Worm (Caenorhabditis elegans): ENCODE results near the gene tomm-7.

DNA sequence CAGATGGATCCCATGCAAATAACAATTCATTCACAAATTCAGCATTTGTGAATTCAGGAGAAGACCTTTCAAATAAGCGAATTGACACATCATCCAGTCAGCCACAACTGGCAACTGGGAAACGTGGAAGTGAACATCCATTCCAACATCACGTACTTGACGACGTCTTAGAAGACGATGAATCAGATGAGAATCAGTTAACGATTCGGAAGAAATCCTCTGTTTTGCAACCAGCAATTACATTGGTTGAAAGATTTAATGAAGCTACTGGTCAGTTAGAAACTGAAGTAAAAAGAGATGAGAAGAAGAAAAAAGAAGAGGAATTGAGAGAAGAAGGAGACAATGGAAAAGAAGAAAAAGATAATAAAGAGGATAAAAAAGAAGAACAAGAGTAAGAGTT lies 44.0 kb downstream of the tomm-7 start:
- no peak for TF ChIP-seq sem-2 (GFP tag; optimal IDR thresholded peaks at IDR 0.05)
- no peak for TF ChIP-seq blmp-1 (tag; optimal IDR thresholded peaks at IDR 0.05)
- TF ChIP-seq unc-39 (tag; optimal IDR thresholded peaks at IDR 0.05): no peak
- no peak for TF ChIP-seq lin-13 (tag; optimal IDR thresholded peaks at IDR 0.05)
- TF ChIP-seq snpc-4 (tag; optimal IDR thresholded peaks at IDR 0.05): no peak
- TF ChIP-seq ceh-83 (GFP tag; optimal IDR thresholded peaks at IDR 0.05): no peak
- no peak for TF ChIP-seq tbx-8 (GFP tag; optimal IDR thresholded peaks at IDR 0.05)
- no peak for TF ChIP-seq mls-2 (tag; optimal IDR thresholded peaks at IDR 0.05)
- TF ChIP-seq nhr-237 (tag; optimal IDR thresholded peaks at IDR 0.05): no peak
- no peak for TF ChIP-seq mep-1 (tag; optimal IDR thresholded peaks at IDR 0.05)

All from whole organism, mixed stage, embryonic.